Fruit fly (Drosophila melanogaster): Measurements from ENCODE around the gene CG13786.

The CG13786 gene

dm6 chr2L:7254712-7255183, 2.0 kb upstream of the CG13786 start (continued):
- TF ChIP-seq Jarid2 (GFP tag; optimal IDR thresholded peaks at IDR 0.05) (no peak), ab (GFP tag; optimal IDR thresholded peaks at IDR 0.05) (no peak), CG10959 (GFP tag; IDR thresholded peaks at IDR 0.05) (no peak), MESR4 (GFP tag; optimal IDR thresholded peaks at IDR 0.05) (no peak), CG17361 (GFP tag; IDR thresholded peaks at IDR 0.05) (no peak), grau (tag; optimal IDR thresholded peaks at IDR 0.05) (peak; percentile 69), CG9215 (GFP tag; IDR thresholded peaks at IDR 0.05) (no peak), cg (GFP tag; optimal IDR thresholded peaks at IDR 0.05) (no peak), chinmo (GFP tag; IDR thresholded peaks at IDR 0.05; ENCODE audit: partially characterized antibody) (peak; percentile 89; the same call in 2 of the 4 replicates), ssp (GFP tag; IDR thresholded peaks at IDR 0.05) (no peak), br (optimal IDR thresholded peaks at IDR 0.05) (no peak), aop (GFP tag; IDR thresholded peaks at IDR 0.05) (no peak), CG7556 (GFP tag; optimal IDR thresholded peaks at IDR 0.05) (no peak), Adf1 (GFP tag; IDR thresholded peaks at IDR 0.05) (no peak), gcm (GFP tag; optimal IDR thresholded peaks at IDR 0.05) (no peak), E2f2 (GFP tag; IDR thresholded peaks at IDR 0.05) (no peak), sens (GFP tag) (peak; percentile 35), CG14860 (GFP tag; IDR thresholded peaks at IDR 0.05; ENCODE audit: partially characterized antibody) (peak; percentile 56; the same call in 2 of the 3 replicates), lilli (GFP tag; optimal IDR thresholded peaks at IDR 0.05) (no peak), Abd-B (GFP tag; optimal IDR thresholded peaks at IDR 0.05) (no peak), Dip2 (GFP tag; IDR thresholded peaks at IDR 0.05) (no peak), CG13123 (GFP tag; optimal IDR thresholded peaks at IDR 0.05) (no peak), CG11723 (GFP tag; optimal IDR thresholded peaks at IDR 0.05) (no peak), dan (GFP tag; IDR thresholded peaks at IDR 0.05) (no peak), prd (optimal IDR thresholded peaks at IDR 0.05) (no peak), prd (GFP tag; IDR thresholded peaks at IDR 0.05) (no peak), ranshi (GFP tag; IDR thresholded peaks at IDR 0.05) (no peak), C15 (GFP tag; IDR thresholded peaks at IDR 0.05) (no peak), CG8944 (GFP tag; optimal IDR thresholded peaks at IDR 0.05) (no peak), bsh (GFP tag; optimal IDR thresholded peaks at IDR 0.05) (no peak), Xbp1 (GFP tag; optimal IDR thresholded peaks at IDR 0.05) (no peak), CG9876 (GFP tag; optimal IDR thresholded peaks at IDR 0.05) (no peak), D19B (GFP tag; optimal IDR thresholded peaks at IDR 0.05) (no peak), D (optimal IDR thresholded peaks at IDR 0.05) (no peak), D (GFP tag; optimal IDR thresholded peaks at IDR 0.05) (no peak), CG6689 (GFP tag; IDR thresholded peaks at IDR 0.05) (no peak), repo (GFP tag; optimal IDR thresholded peaks at IDR 0.05) (no peak), CG7928 (GFP tag; optimal IDR thresholded peaks at IDR 0.05) (no peak), da (GFP tag; optimal IDR thresholded peaks at IDR 0.05) (no peak), Hsf (GFP tag; optimal IDR thresholded peaks at IDR 0.05) (no peak), H15 (GFP tag; IDR thresholded peaks at IDR 0.05) (no peak), CG8388 (GFP tag; optimal IDR thresholded peaks at IDR 0.05) (no peak), Elba2 (GFP tag; optimal IDR thresholded peaks at IDR 0.05) (no peak), scrt (GFP tag; optimal IDR thresholded peaks at IDR 0.05) (no peak), Meics (GFP tag; optimal IDR thresholded peaks at IDR 0.05) (peak; percentile 13), CG9817 (tag; optimal IDR thresholded peaks at IDR 0.05) (no peak), CG4820 (GFP tag; optimal IDR thresholded peaks at IDR 0.05) (no peak), nerfin-1 (tag; optimal IDR thresholded peaks at IDR 0.05) (no peak), H2.0 (GFP tag; IDR thresholded peaks at IDR 0.05) (no peak), CG12104 (GFP tag; optimal IDR thresholded peaks at IDR 0.05) (no peak), CG9609 (GFP tag; optimal IDR thresholded peaks at IDR 0.05) (no peak), Poxn (GFP tag; IDR thresholded peaks at IDR 0.05) (no peak), dm (GFP tag; optimal IDR thresholded peaks at IDR 0.05) (peak; percentile 32), sens-2 (GFP tag; IDR thresholded peaks at IDR 0.05) (no peak)
